Worm (Caenorhabditis elegans) whole organism, mixed stage, embryonic: ENCODE data around the gene ent-7.

ENCODE experiments used
- M03D4.4 ChIP-seq: sonication (generic microtip); optimal IDR thresholded peaks from 2 replicates; lab custom pipeline; 2017; ENCODE audit warnings: mild to moderate bottlenecking, missing genetic modification characterization, missing compliant biosample characterization
- bed-3 ChIP-seq: fragments of 200-800 bp; sonication (Bioruptor generic); optimal IDR thresholded peaks from 3 replicates; lab custom pipeline; 2018; ENCODE audit warnings: mild to moderate bottlenecking, missing genetic modification characterization, moderate library complexity, missing compliant biosample characterization
- blmp-1 ChIP-seq: fragments of 150-350 bp; optimal IDR thresholded peaks from 2 replicates; lab custom pipeline; 2014; ENCODE audit warnings: missing biosample characterization, missing genetic modification characterization
- ceh-39 ChIP-seq: fragments of 150-350 bp; optimal IDR thresholded peaks from 2 replicates; lab custom pipeline; 2014; ENCODE audit warnings: missing biosample characterization, missing genetic modification characterization
- ces-1 ChIP-seq: fragments of 150-350 bp; optimal IDR thresholded peaks from 2 replicates; lab custom pipeline; 2014; ENCODE audit warnings: missing biosample characterization, missing genetic modification reagents, missing genetic modification characterization
- cnd-1 ChIP-seq: fragments of 200-800 bp; sonication (Bioruptor generic); optimal IDR thresholded peaks from 2 replicates; lab custom pipeline; 2018; ENCODE audit warnings: mild to moderate bottlenecking, missing genetic modification characterization, missing compliant biosample characterization
- drap-1 ChIP-seq: fragments of 200-800 bp; sonication (Bioruptor generic); optimal IDR thresholded peaks from 3 replicates; lab custom pipeline; 2018; ENCODE audit warnings: mild to moderate bottlenecking, missing genetic modification characterization, missing compliant biosample characterization
- elt-1 ChIP-seq: sonication (generic microtip); optimal IDR thresholded peaks from 2 replicates; lab custom pipeline; 2017; ENCODE audit warnings: missing genetic modification characterization, mild to moderate bottlenecking, missing compliant biosample characterization, antibody characterized with exemption, moderate library complexity, borderline replicate concordance; ENCODE audit not compliant: insufficient read depth
- elt-3 ChIP-seq: fragments of 150-350 bp; optimal IDR thresholded peaks from 2 replicates; lab custom pipeline; 2014; ENCODE audit warnings: missing biosample characterization, missing genetic modification characterization
- flh-1 ChIP-seq: fragments of 200-800 bp; sonication (Bioruptor generic); optimal IDR thresholded peaks from 2 replicates; lab custom pipeline; 2018; ENCODE audit warnings: mild to moderate bottlenecking, missing genetic modification characterization, moderate library complexity, missing compliant biosample characterization
- ham-2 ChIP-seq: fragments of 200-800 bp; sonication (Bioruptor generic); optimal IDR thresholded peaks from 2 replicates; lab custom pipeline; 2018; ENCODE audit warnings: mild to moderate bottlenecking, missing genetic modification characterization, missing compliant biosample characterization
- lin-13 ChIP-seq: fragments of 150-350 bp; optimal IDR thresholded peaks from 2 replicates; lab custom pipeline; 2014; ENCODE audit warnings: missing biosample characterization, missing genetic modification characterization
- lin-32 ChIP-seq: fragments of 200-800 bp; sonication (Bioruptor generic); optimal IDR thresholded peaks from 2 replicates; lab custom pipeline; 2018; ENCODE audit warnings: mild to moderate bottlenecking, missing genetic modification characterization, missing compliant biosample characterization
- lsy-2 ChIP-seq: fragments of 150-350 bp; optimal IDR thresholded peaks from 2 replicates; lab custom pipeline; 2014; ENCODE audit warnings: missing biosample characterization, missing genetic modification characterization
- mep-1 ChIP-seq: fragments of 150-350 bp; optimal IDR thresholded peaks from 2 replicates; lab custom pipeline; 2017; ENCODE audit warnings: missing biosample characterization, missing genetic modification reagents, missing genetic modification characterization, inconsistent platforms
- nhr-2 ChIP-seq: fragments of 150-350 bp; optimal IDR thresholded peaks from 2 replicates; lab custom pipeline; 2014; ENCODE audit warnings: missing biosample characterization, missing genetic modification characterization
- nhr-237 ChIP-seq: fragments of 150-350 bp; optimal IDR thresholded peaks from 2 replicates; lab custom pipeline; 2014; ENCODE audit warnings: missing biosample characterization, missing genetic modification characterization
- nhr-28 ChIP-seq: fragments of 150-350 bp; optimal IDR thresholded peaks from 2 replicates; lab custom pipeline; 2014; ENCODE audit warnings: missing biosample characterization, missing genetic modification characterization
- nhr-76 ChIP-seq: sonication (generic microtip); optimal IDR thresholded peaks from 2 replicates; lab custom pipeline; 2017; ENCODE audit warnings: missing biosample characterization, missing genetic modification characterization
- pha-4 ChIP-seq: fragments of 150-350 bp; optimal IDR thresholded peaks from 2 replicates; lab custom pipeline; 2018; ENCODE audit warnings: missing biosample characterization, missing genetic modification reagents, missing genetic modification characterization
- sem-2 ChIP-seq: fragments of 200-800 bp; sonication (Bioruptor generic); optimal IDR thresholded peaks from 2 replicates; lab custom pipeline; 2018; ENCODE audit warnings: mild to moderate bottlenecking, missing genetic modification characterization, missing compliant biosample characterization
- sptf-1 ChIP-seq: sonication (generic microtip); optimal IDR thresholded peaks from 2 replicates; lab custom pipeline; 2017; ENCODE audit warnings: mild to moderate bottlenecking, missing genetic modification characterization, moderate library complexity, missing compliant biosample characterization
- tbx-8 ChIP-seq: fragments of 200-800 bp; sonication (Bioruptor generic); optimal IDR thresholded peaks from 2 replicates; lab custom pipeline; 2018; ENCODE audit warnings: mild to moderate bottlenecking, missing genetic modification characterization, moderate library complexity, missing compliant biosample characterization
- unc-120 ChIP-seq: sonication (generic microtip); optimal IDR thresholded peaks from 2 replicates; lab custom pipeline; 2017; ENCODE audit warnings: missing genetic modification characterization, missing compliant biosample characterization; ENCODE audit not compliant: poor library complexity, severe bottlenecking
- unc-62 ChIP-seq: fragments of 150-350 bp; optimal IDR thresholded peaks from 2 replicates; lab custom pipeline; 2014; ENCODE audit warnings: missing biosample characterization, missing genetic modification reagents, missing genetic modification characterization
- zip-8 ChIP-seq: fragments of 150-350 bp; optimal IDR thresholded peaks from 2 replicates; lab custom pipeline; 2014; ENCODE audit warnings: missing biosample characterization, missing genetic modification characterization
- ztf-11 ChIP-seq: fragments of 150-350 bp; optimal IDR thresholded peaks from 2 replicates; lab custom pipeline; 2014; ENCODE audit warnings: missing biosample characterization, missing genetic modification characterization

ent-7 gene

DNA sequence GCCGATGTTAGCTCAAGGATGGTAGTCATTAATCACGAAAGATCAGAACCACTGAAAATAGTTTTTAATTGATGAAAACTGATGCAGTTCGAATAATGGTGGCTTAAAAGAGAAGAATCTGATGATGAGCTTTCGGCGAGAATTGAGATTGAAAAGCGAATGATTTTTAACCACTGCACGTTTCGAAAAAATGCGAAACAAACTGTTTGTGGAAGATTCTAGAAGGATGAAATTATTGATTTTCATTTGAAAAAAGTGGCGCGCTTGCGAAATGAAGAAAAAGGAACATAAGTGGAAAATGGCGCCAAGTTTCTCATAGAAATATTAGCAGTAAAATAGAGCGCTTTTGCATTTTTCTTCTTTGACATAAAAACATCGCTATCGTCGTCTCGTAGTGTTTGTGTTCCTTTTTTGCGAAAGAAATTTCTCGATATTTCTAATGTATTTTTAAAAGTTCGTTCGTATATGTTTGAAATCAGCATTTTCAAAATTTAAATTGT is 22.1 kb upstream of the ent-7 start, which contains the start of gene uba-1:
Gene uba-1, minus strand, starts transcription at position 51 of the 500 bp plus-strand sequence.
- no peak for TF ChIP-seq bed-3
- TF ChIP-seq nhr-28 = no peak
- no peak for TF ChIP-seq blmp-1 (tag; lab: Kevin White, UChicago)
- TF ChIP-seq drap-1 (GFP tag; lab: Kevin White, UChicago) = no peak
- no peak for TF ChIP-seq ztf-11 (tag; lab: Kevin White, UChicago)
- TF ChIP-seq lin-13 (tag; lab: Kevin White, UChicago) = no peak
- no peak for TF ChIP-seq M03D4.4 (tag; lab: Kevin White, UChicago)

- TF ChIP-seq unc-62 (GFP tag; lab: Kevin White, UChicago) (no peak), lsy-2 (peak; percentile 54)
Measured at ce11 chrIV:9998487-9999218, 18.4 kb upstream of the ent-7 start, which contains the start of gene pyp-1. pyp-1 (minus strand) TSS chrIV:9998925.

DNA sequence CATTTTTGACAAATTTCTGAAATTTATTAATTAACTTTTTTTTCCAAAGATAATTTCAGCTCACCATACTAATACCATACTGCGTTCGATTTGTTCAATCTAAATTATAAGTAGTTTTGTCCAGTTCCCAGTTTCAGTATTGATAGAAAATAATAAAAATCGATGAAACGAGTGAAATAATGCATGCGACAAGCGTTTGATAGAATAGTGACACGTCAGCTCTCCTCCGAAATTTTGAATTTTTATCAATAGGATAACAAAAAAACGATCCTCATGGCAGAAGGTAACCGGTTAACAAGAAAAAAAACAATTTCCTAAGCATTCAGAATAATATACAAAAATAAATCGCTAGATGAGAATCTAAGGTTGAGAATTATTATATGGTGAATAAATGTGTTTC is 15.3 kb upstream of the ent-7 start, which contains the start of gene C47E12.3:
Gene C47E12.3, minus strand, starts transcription at position 101 of the 400 bp plus-strand sequence.
- TF ChIP-seq drap-1 (GFP tag; lab: Kevin White, UChicago) = no peak
- TF ChIP-seq nhr-237 (tag; lab: Kevin White, UChicago) = no peak
- TF ChIP-seq nhr-2 (tag; lab: Kevin White, UChicago) = no peak
- no peak for TF ChIP-seq nhr-76 (tag; lab: Kevin White, UChicago)
- no peak for TF ChIP-seq blmp-1 (tag; lab: Kevin White, UChicago)
- no peak for TF ChIP-seq elt-3
- no peak for TF ChIP-seq ces-1 (GFP tag; lab: Kevin White, UChicago)

DNA sequence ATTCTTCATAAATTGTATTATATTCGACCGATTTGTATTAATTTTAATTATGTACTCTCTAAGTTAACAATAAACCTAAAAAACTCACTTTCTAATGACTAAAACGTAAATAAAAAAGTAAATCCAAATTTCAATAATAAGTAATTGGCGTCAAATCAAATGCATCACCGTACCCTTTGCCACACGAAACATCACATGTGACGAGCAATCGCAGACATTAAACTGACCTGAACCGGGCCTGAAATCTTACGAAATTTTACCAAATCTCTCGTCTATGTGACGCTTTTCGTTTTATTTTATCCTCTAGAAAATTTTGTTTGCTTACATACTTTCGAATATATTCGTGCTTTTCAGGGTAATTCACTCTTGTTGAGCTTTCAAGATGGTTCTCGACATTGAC is 13.7 kb upstream of the ent-7 start, which contains the start of the genes C47E12.2 and sars-1:
Gene C47E12.2, minus strand, starts transcription at position 131 of the 400 bp plus-strand sequence.
Gene sars-1, plus strand, starts transcription at position 355 of the 400 bp plus-strand sequence.
- TF ChIP-seq drap-1 (GFP tag; lab: Kevin White, UChicago) = no peak
- TF ChIP-seq ceh-39 (tag; lab: Kevin White, UChicago) = no peak
- peak; percentile 90 for TF ChIP-seq lsy-2

DNA sequence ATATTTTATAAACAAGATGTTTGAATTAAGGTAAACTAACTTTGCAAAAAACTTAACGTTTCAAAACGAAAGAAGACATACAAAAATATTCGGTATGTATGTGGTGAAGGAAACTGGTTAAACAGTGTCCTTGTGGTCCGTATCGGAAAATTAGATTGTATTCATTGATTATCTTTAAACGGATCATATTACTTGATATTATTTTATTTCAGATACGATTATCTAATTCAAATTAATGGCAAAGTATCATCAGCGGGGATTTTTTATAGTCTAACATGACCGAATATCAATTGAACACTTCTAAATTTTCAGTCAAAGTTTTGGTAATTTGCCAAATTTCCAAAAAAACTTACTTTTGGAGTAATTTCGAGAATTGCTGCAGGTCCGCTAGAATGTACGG is 10.3 kb upstream of the ent-7 start, which contains the start of gene C47E12.13:
Gene C47E12.13, minus strand, starts transcription at position 101 of the 400 bp plus-strand sequence.
- TF ChIP-seq elt-1 (tag; lab: Kevin White, UChicago) (no peak), mep-1 (no peak), cnd-1 (tag; lab: Kevin White, UChicago) (no peak), elt-3 (no peak), ztf-11 (tag; lab: Kevin White, UChicago) (no peak), blmp-1 (tag; lab: Kevin White, UChicago) (no peak), ham-2 (GFP tag; lab: Kevin White, UChicago) (no peak), lin-32 (GFP tag; lab: Kevin White, UChicago) (no peak), sem-2 (no peak), nhr-28 (no peak), zip-8 (tag; lab: Kevin White, UChicago) (no peak), nhr-237 (tag; lab: Kevin White, UChicago) (no peak), nhr-2 (tag; lab: Kevin White, UChicago) (no peak), unc-62 (GFP tag; lab: Kevin White, UChicago) (no peak), M03D4.4 (tag; lab: Kevin White, UChicago) (no peak), unc-120 (tag; lab: Kevin White, UChicago) (no peak), flh-1 (GFP tag; lab: Kevin White, UChicago) (no peak)

DNA sequence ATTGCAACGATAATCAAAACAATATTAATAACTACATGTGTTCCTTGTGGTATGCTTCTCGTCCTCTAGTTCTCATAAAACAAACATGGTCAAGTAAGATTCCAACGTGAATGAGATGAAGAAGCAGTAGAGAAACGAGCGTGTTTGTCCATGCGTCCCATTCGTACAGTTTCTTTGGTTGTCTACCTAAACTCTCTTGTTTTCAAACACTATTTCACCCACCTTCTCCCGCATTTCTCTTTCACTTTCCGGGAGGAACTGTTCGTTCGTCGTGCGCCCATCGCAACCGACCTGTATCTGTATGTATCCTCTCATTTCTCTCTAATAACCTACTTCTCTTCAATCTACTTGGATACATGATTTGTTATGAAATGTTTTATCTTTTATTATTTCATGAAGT is 9.3 kb upstream of the ent-7 start:
- TF ChIP-seq sptf-1 (tag; lab: Kevin White, UChicago) = no peak
- TF ChIP-seq ham-2 (GFP tag; lab: Kevin White, UChicago) = no peak
- TF ChIP-seq pha-4 (tag; lab: Kevin White, UChicago) = peak; percentile 57
- peak; percentile 15 for TF ChIP-seq nhr-237 (tag; lab: Kevin White, UChicago)
- no peak for TF ChIP-seq flh-1 (GFP tag; lab: Kevin White, UChicago)
- no peak for TF ChIP-seq tbx-8 (GFP tag; lab: Kevin White, UChicago)
- TF ChIP-seq blmp-1 (tag; lab: Kevin White, UChicago) = peak; percentile 82
